Fruit fly (Drosophila melanogaster) whole organism, pupa: ENCODE results near the gene plx.

Source experiments
- CG13204 ChIP-seq: fragments of 200-800 bp; sonication (Bioruptor generic); optimal IDR thresholded peaks from 2 replicates; lab custom pipeline; 2018; ENCODE audit warnings: missing biosample characterization, mild to moderate bottlenecking, missing genetic modification characterization, moderate library complexity
- CG32121 ChIP-seq: fragments of 200-800 bp; sonication (Bioruptor generic); IDR thresholded peaks from 2 replicates; pipeline ENCODE4 v1.3.6; 2022; ENCODE audit warnings: missing biosample characterization, missing genetic modification characterization
- Pif1A ChIP-seq: fragments of 200-800 bp; sonication (Bioruptor generic); optimal IDR thresholded peaks from 3 replicates; lab custom pipeline; 2016; ENCODE audit warnings: missing biosample characterization, missing genetic modification characterization
- Snoo ChIP-seq: fragments of 200-800 bp; sonication (Bioruptor generic); optimal IDR thresholded peaks from 3 replicates; lab custom pipeline; 2017; ENCODE audit warnings: missing biosample characterization, mild to moderate bottlenecking, missing genetic modification characterization, inconsistent platforms
- gl ChIP-seq: fragments of 200-800 bp; sonication (Bioruptor generic); optimal IDR thresholded peaks from 2 replicates; lab custom pipeline; 2018; ENCODE audit warnings: missing biosample characterization, mild to moderate bottlenecking, missing genetic modification characterization

DNA sequence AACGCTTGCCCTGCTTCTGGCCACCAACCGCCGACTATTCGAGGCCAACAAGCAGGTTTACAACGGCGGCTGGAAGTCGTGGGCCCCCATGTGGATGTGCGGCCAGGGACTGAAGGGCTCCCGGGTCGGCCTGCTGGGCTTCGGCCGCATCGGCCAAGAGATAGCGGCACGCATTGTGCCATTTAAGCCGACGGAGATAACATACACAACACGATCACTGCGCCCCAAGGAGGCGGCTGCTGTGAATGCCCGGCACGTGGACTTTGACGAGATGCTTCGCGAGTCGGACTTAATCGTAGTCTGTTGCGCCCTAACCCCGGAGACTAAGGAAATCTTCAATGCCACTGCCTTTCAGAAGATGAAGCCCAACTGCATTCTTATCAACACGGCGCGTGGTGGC, 51.6 kb downstream of the plx start:
- TF ChIP-seq CG32121 (GFP tag; lab: Robert Waterston, UW) (no peak), Snoo (tag; lab: Kevin White, UChicago) (no peak), gl (tag; lab: Kevin White, UChicago) (peak; percentile 49), CG13204 (GFP tag; lab: Kevin White, UChicago) (no peak), Pif1A (GFP tag; lab: Kevin White, UChicago) (no peak)
